Worm (Caenorhabditis elegans) whole organism, L2 larva: ENCODE data around the gene C56G2.9.
A peak's percentile ranks its signal among the peaks of the same experiment; 100 is the strongest.

Experiments used
- C34F6.9 ChIP-seq: fragments of 150-350 bp; optimal IDR thresholded peaks from 2 replicates; lab custom pipeline; 2014; ENCODE audit warnings: missing biosample characterization, missing genetic modification characterization
- F13H6.1 ChIP-seq: sonication (generic microtip); optimal IDR thresholded peaks from 2 replicates; lab custom pipeline; 2016; ENCODE audit warnings: missing genetic modification characterization, missing compliant biosample characterization
- R02D3.7 ChIP-seq: fragments of 150-350 bp; optimal IDR thresholded peaks from 2 replicates; lab custom pipeline; 2014; ENCODE audit warnings: missing biosample characterization, missing genetic modification characterization
- ZK546.5 ChIP-seq: sonication (generic microtip); optimal IDR thresholded peaks from 2 replicates; lab custom pipeline; 2017; ENCODE audit warnings: missing biosample characterization, missing genetic modification characterization
- alr-1 ChIP-seq: fragments of 150-350 bp; optimal IDR thresholded peaks from 2 replicates; lab custom pipeline; 2014; ENCODE audit warnings: missing biosample characterization, missing genetic modification characterization
- ama-1 ChIP-seq: fragments of 150-350 bp; optimal IDR thresholded peaks from 2 replicates; lab custom pipeline; 2018; ENCODE audit warnings: inconsistent platforms
- blmp-1 ChIP-seq: sonication (generic microtip); optimal IDR thresholded peaks from 2 replicates; lab custom pipeline; 2017; ENCODE audit warnings: missing genetic modification characterization, mild to moderate bottlenecking, missing compliant biosample characterization, antibody characterized with exemption, moderate library complexity; ENCODE audit not compliant: insufficient read depth
- ceh-16 ChIP-seq: fragments of 150-350 bp; optimal IDR thresholded peaks from 2 replicates; lab custom pipeline; 2014; ENCODE audit warnings: missing biosample characterization, missing genetic modification characterization
- ceh-82 ChIP-seq: fragments of 150-350 bp; optimal IDR thresholded peaks from 2 replicates; lab custom pipeline; 2014; ENCODE audit warnings: missing biosample characterization, missing genetic modification characterization
- crh-2 ChIP-seq: sonication (generic microtip); optimal IDR thresholded peaks from 2 replicates; lab custom pipeline; 2017; ENCODE audit warnings: missing biosample characterization, missing genetic modification characterization
- dmd-4 ChIP-seq: sonication (generic microtip); optimal IDR thresholded peaks from 2 replicates; lab custom pipeline; 2017; ENCODE audit warnings: missing biosample characterization, missing genetic modification characterization
- egl-27 ChIP-seq: sonication (generic microtip); optimal IDR thresholded peaks from 3 replicates; lab custom pipeline; 2017; ENCODE audit warnings: missing biosample characterization, missing genetic modification reagents, missing genetic modification characterization
- elt-1 ChIP-seq: fragments of 150-350 bp; optimal IDR thresholded peaks from 2 replicates; lab custom pipeline; 2014; ENCODE audit warnings: missing biosample characterization, missing genetic modification characterization
- elt-3 ChIP-seq: sonication (generic microtip); optimal IDR thresholded peaks from 2 replicates; lab custom pipeline; 2017; ENCODE audit warnings: missing biosample characterization, missing genetic modification characterization
- fos-1 ChIP-seq: fragments of 150-350 bp; optimal IDR thresholded peaks from 2 replicates; lab custom pipeline; 2014; ENCODE audit warnings: missing biosample characterization, missing genetic modification characterization
- gmeb-1 ChIP-seq: fragments of 150-350 bp; optimal IDR thresholded peaks from 2 replicates; lab custom pipeline; 2014; ENCODE audit warnings: missing biosample characterization, missing genetic modification characterization
- lin-13 ChIP-seq: fragments of 150-350 bp; optimal IDR thresholded peaks from 2 replicates; lab custom pipeline; 2014; ENCODE audit warnings: missing biosample characterization, missing genetic modification reagents, missing genetic modification characterization
- lsy-2 ChIP-seq, 2 experiments: fragments of 150-350 bp in 1 of 2; sonication (generic microtip) in 1 of 2; optimal IDR thresholded peaks; 2 replicates each; lab custom pipeline; 2014 to 2017; ENCODE audit warnings: missing biosample characterization in 2 of 2, missing genetic modification characterization in 2 of 2
- mab-5 ChIP-seq: fragments of 150-350 bp; optimal IDR thresholded peaks from 2 replicates; lab custom pipeline; 2014; ENCODE audit warnings: missing biosample characterization, missing genetic modification characterization
- mbf-1 ChIP-seq: sonication (generic microtip); optimal IDR thresholded peaks from 2 replicates; lab custom pipeline; 2017; ENCODE audit warnings: missing biosample characterization, missing genetic modification characterization
- mdl-1 ChIP-seq, 2 experiments: fragments of 150-350 bp in 1 of 2; sonication (generic microtip) in 1 of 2; optimal IDR thresholded peaks; 2 replicates each; lab custom pipeline; 2017; ENCODE audit warnings: missing biosample characterization in 2 of 2, missing genetic modification characterization in 2 of 2
- nhr-10 ChIP-seq: sonication (generic microtip); optimal IDR thresholded peaks from 2 replicates; lab custom pipeline; 2017; ENCODE audit warnings: missing biosample characterization, missing genetic modification characterization
- nhr-12 ChIP-seq: fragments of 150-350 bp; optimal IDR thresholded peaks from 2 replicates; lab custom pipeline; 2014; ENCODE audit warnings: missing biosample characterization, missing genetic modification characterization
- nhr-129 ChIP-seq: fragments of 150-350 bp; optimal IDR thresholded peaks from 2 replicates; lab custom pipeline; 2014; ENCODE audit warnings: missing biosample characterization, missing genetic modification characterization
- nhr-21 ChIP-seq: fragments of 150-350 bp; optimal IDR thresholded peaks from 2 replicates; lab custom pipeline; 2014; ENCODE audit warnings: missing biosample characterization, missing genetic modification characterization
- nhr-23 ChIP-seq: fragments of 150-350 bp; optimal IDR thresholded peaks from 2 replicates; lab custom pipeline; 2014; ENCODE audit warnings: missing biosample characterization, missing genetic modification reagents, missing genetic modification characterization
- nhr-237 ChIP-seq: fragments of 150-350 bp; optimal IDR thresholded peaks from 2 replicates; lab custom pipeline; 2014; ENCODE audit warnings: missing biosample characterization, missing genetic modification characterization
- nhr-25 ChIP-seq: fragments of 150-350 bp; sonication (generic microtip); optimal IDR thresholded peaks from 3 replicates; lab custom pipeline; 2014; ENCODE audit warnings: missing biosample characterization, missing genetic modification characterization
- nhr-6 ChIP-seq: fragments of 150-350 bp; optimal IDR thresholded peaks from 2 replicates; lab custom pipeline; 2014; ENCODE audit warnings: missing biosample characterization, missing genetic modification characterization
- peb-1 ChIP-seq: fragments of 150-350 bp; optimal IDR thresholded peaks from 2 replicates; lab custom pipeline; 2014; ENCODE audit warnings: missing biosample characterization, missing genetic modification characterization
- sem-4 ChIP-seq: fragments of 150-350 bp; optimal IDR thresholded peaks from 2 replicates; lab custom pipeline; 2014; ENCODE audit warnings: missing biosample characterization, missing genetic modification reagents, missing genetic modification characterization
- sma-3 ChIP-seq: sonication (generic microtip); optimal IDR thresholded peaks from 2 replicates; lab custom pipeline; 2016; ENCODE audit warnings: missing genetic modification reagents, missing genetic modification characterization, missing compliant biosample characterization
- sma-9 ChIP-seq, 2 experiments: fragments of 150-350 bp in 1 of 2; sonication (generic microtip) in 1 of 2; optimal IDR thresholded peaks; 2 replicates each; lab custom pipeline; 2014 to 2016; ENCODE audit warnings: missing genetic modification characterization in 2 of 2, mild to moderate bottlenecking in 1 of 2, missing biosample characterization in 1 of 2, missing compliant biosample characterization in 1 of 2, missing genetic modification reagents in 1 of 2, moderate library complexity in 1 of 2
- snpc-4 ChIP-seq: fragments of 150-350 bp; optimal IDR thresholded peaks from 2 replicates; lab custom pipeline; 2014; ENCODE audit warnings: missing biosample characterization, missing genetic modification characterization
- unc-39 ChIP-seq: fragments of 150-350 bp; optimal IDR thresholded peaks from 2 replicates; lab custom pipeline; 2014; ENCODE audit warnings: missing biosample characterization, missing genetic modification characterization
- unc-55 ChIP-seq: fragments of 150-350 bp; sonication (generic microtip); optimal IDR thresholded peaks from 3 replicates; lab custom pipeline; 2014; ENCODE audit warnings: missing biosample characterization, missing genetic modification reagents, missing genetic modification characterization
- zag-1 ChIP-seq: fragments of 150-350 bp; optimal IDR thresholded peaks from 2 replicates; lab custom pipeline; 2014; ENCODE audit warnings: missing biosample characterization, missing genetic modification characterization
- ztf-1 ChIP-seq: fragments of 200-800 bp; sonication (Bioruptor generic); conservative IDR thresholded peaks from 2 replicates; pipeline ENCODE4 v1.3.6; 2022; ENCODE audit warnings: missing genetic modification characterization, missing compliant biosample characterization
- ztf-11 ChIP-seq: sonication (generic microtip); optimal IDR thresholded peaks from 2 replicates; lab custom pipeline; 2017; ENCODE audit warnings: missing biosample characterization, missing genetic modification characterization
- ztf-4 ChIP-seq: fragments of 150-350 bp; optimal IDR thresholded peaks from 2 replicates; lab custom pipeline; 2014; ENCODE audit warnings: missing biosample characterization, missing genetic modification characterization

The C56G2.9 gene

DNA sequence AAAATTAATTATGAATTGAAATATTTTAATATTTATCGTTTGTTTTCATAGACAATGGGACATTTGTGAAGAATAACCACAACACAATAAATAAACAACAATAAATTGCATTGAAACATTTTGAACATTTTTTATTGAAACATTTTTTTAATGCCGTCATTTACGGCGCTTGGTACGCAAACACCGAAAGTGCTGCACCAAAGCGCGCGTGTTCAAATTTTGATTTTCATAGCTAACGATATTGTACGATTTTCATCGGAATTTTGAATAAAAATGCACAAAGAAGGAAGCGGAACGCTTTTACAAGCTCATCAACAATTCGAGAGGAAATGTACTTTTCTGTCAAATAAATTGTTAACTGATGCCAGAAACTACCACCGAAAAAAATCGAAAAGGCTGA, 39.3 kb downstream of the C56G2.9 start:
- TF ChIP-seq ama-1 (no peak), lin-13 (GFP tag; lab: Kevin White, UChicago) (no peak), nhr-23 (tag; lab: Kevin White, UChicago) (no peak), ZK546.5 (tag; lab: Kevin White, UChicago) (no peak), mdl-1 (tag; optimal IDR thresholded peaks at IDR 0.05; lab: Kevin White, UChicago) (no peak), sma-9 (GFP tag; optimal IDR thresholded peaks at IDR 0.05; lab: Kevin White, UChicago) (no peak), sma-9 (tag; optimal IDR thresholded peaks at IDR 0.05; lab: Kevin White, UChicago) (no peak), nhr-6 (no peak), ceh-82 (tag; lab: Kevin White, UChicago) (no peak), dmd-4 (tag; lab: Kevin White, UChicago) (no peak), mab-5 (tag; lab: Kevin White, UChicago) (no peak), crh-2 (tag; lab: Kevin White, UChicago) (no peak), mbf-1 (tag; lab: Kevin White, UChicago) (no peak), R02D3.7 (tag; lab: Kevin White, UChicago) (no peak), peb-1 (tag; lab: Kevin White, UChicago) (no peak), ztf-11 (tag; lab: Kevin White, UChicago) (no peak), nhr-10 (tag; lab: Kevin White, UChicago) (no peak), blmp-1 (tag; lab: Kevin White, UChicago) (no peak), ztf-1 (GFP tag; lab: Robert Waterston, UW) (no peak)
- TF ChIP-seq, all 48 proteins: peak for 0

ce11 chrIII:6303114-6303647, 39.9 kb downstream of the C56G2.9 start, which contains the start of gene F47D12.9:
TSS of gene F47D12.9 (minus strand) at chrIII:6303380.
- TF ChIP-seq blmp-1 (tag; lab: Kevin White, UChicago) (peak; percentile 61), lsy-2 (tag; optimal IDR thresholded peaks at IDR 0.05; lab: Kevin White, UChicago) (peak; percentile 56 to 85), elt-3 (tag; lab: Kevin White, UChicago) (no peak), mdl-1 (tag; optimal IDR thresholded peaks at IDR 0.05; lab: Kevin White, UChicago) (peak; percentile 4 to 80), nhr-6 (peak; percentile 69), F13H6.1 (tag; lab: Kevin White, UChicago) (peak; percentile 68), unc-55 (peak; percentile 72), sma-9 (GFP tag; optimal IDR thresholded peaks at IDR 0.05; lab: Kevin White, UChicago) (peak; percentile 54), sma-9 (tag; optimal IDR thresholded peaks at IDR 0.05; lab: Kevin White, UChicago) (no peak), sem-4 (tag; lab: Kevin White, UChicago) (peak; percentile 82), R02D3.7 (tag; lab: Kevin White, UChicago) (no peak), crh-2 (tag; lab: Kevin White, UChicago) (peak; percentile 86), sma-3 (GFP tag; lab: Kevin White, UChicago) (peak; percentile 89), ztf-4 (peak; percentile 49), ceh-16 (tag; lab: Kevin White, UChicago) (no peak), fos-1 (tag; lab: Kevin White, UChicago) (peak; percentile 43), gmeb-1 (tag; lab: Kevin White, UChicago) (peak; percentile 51), nhr-21 (peak; percentile 85), snpc-4 (no peak), unc-39 (tag; lab: Kevin White, UChicago) (no peak), ama-1 (peak; percentile 56), nhr-237 (tag; lab: Kevin White, UChicago) (no peak), C34F6.9 (tag; lab: Kevin White, UChicago) (peak; percentile 93), lin-13 (GFP tag; lab: Kevin White, UChicago) (peak; percentile 36), zag-1 (peak; percentile 52), egl-27 (tag; lab: Kevin White, UChicago) (peak; percentile 25), nhr-129 (tag; lab: Kevin White, UChicago) (peak; percentile 93), nhr-25 (peak; percentile 87)

DNA sequence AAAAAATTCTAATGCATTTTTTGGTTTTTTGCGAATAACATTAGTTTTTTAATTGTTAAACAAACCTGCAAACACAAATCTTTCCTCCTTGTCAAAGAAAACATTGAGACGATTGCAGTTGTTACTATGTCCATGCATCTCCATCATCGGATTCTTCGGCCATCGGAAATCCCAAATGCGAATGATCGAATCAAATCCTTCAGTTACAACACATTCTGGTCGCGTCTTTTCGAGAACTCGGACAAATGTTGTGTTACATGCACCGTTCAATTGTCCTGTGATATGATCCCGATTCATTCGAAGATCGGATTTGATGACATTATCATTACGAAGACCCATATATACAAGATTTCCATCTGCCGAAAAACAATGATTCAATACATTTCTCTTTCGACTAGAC, 42.8 kb downstream of the C56G2.9 start:
- TF ChIP-seq F13H6.1 (tag; lab: Kevin White, UChicago): no peak
- TF ChIP-seq ceh-16 (tag; lab: Kevin White, UChicago): no peak
- no peak for TF ChIP-seq lin-13 (GFP tag; lab: Kevin White, UChicago)
- no peak for TF ChIP-seq gmeb-1 (tag; lab: Kevin White, UChicago)
- TF ChIP-seq elt-1 (tag; lab: Kevin White, UChicago): no peak
- no peak for TF ChIP-seq nhr-23 (tag; lab: Kevin White, UChicago)
- TF ChIP-seq nhr-12 (tag; lab: Kevin White, UChicago): no peak
- no peak for TF ChIP-seq alr-1
